Worm (Caenorhabditis elegans): Measurements from ENCODE around the gene sre-14.

ce11 chrIV:12236011-12236410, 25.2 kb downstream of the sre-14 start, which contains the start of gene sre-16:
- TF ChIP-seq ama-1 (optimal IDR thresholded peaks at IDR 0.05) (no peak), scrt-1 (GFP tag; IDR thresholded peaks at IDR 0.05) (no peak), ceh-13 (GFP tag; optimal IDR thresholded peaks at IDR 0.05) (no peak), flt-1 (GFP tag; IDR thresholded peaks at IDR 0.05) (no peak), sea-1 (GFP tag; conservative IDR thresholded peaks at IDR 0.05) (no peak), aly-1 (tag; optimal IDR thresholded peaks at IDR 0.05) (no peak), tra-4 (tag; optimal IDR thresholded peaks at IDR 0.05) (no peak), tbx-37 (GFP tag; conservative IDR thresholded peaks at IDR 0.05) (no peak), pes-1 (GFP tag; IDR thresholded peaks at IDR 0.05) (no peak), ceh-36 (tag; optimal IDR thresholded peaks at IDR 0.05) (no peak), hmg-4 (GFP tag; optimal IDR thresholded peaks at IDR 0.05) (no peak), F13C5.2 (tag; optimal IDR thresholded peaks at IDR 0.05) (no peak), B0310.2 (tag; optimal IDR thresholded peaks at IDR 0.05) (no peak)

Measured in whole organism, early embryonic.